Worm (Caenorhabditis elegans): ENCODE measurements around the gene cyp-33B1.

Gene cyp-33B1

DNA sequence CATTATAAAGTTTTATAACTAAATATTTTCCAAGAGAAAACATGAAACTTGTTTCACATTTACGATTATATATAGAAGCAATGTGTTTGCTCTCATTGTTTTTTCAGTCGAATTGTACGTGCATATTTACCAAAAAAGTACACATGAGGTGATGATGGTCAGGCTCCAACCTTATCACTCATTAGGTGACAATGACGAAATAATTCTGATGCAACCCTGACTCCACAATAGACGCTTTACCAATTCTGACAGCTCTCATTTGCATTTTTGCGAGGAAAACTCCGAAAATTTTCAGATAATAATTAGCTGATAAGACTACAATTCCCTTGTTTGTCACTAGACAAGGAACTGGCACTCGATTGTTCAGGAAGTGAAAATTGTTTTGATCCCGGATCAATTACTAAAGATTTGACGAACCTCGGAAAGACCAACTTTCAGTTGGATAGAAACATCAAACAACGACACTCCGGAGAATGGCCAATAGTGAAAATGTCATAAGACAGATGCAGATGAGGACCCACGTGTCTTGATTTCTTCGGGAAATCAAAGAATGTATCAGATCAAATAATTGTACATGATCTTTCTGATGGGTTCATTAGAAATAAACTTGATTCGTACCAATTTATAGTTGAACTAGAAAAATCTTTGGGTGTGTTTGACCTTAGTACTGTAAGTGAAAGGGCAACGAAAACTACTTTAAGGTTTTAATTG lies 37.8 kb downstream of the cyp-33B1 start:
- TF ChIP-seq ccch-3 (GFP tag; optimal IDR thresholded peaks at IDR 0.05), result no peak
- TF ChIP-seq gei-17 (GFP tag; optimal IDR thresholded peaks at IDR 0.05), result no peak
- TF ChIP-seq let-607 (tag; optimal IDR thresholded peaks at IDR 0.05), result peak in 1 of 2 experiments; percentile 31
- no peak for TF ChIP-seq attf-6 (GFP tag; IDR thresholded peaks at IDR 0.05)
- no peak for TF ChIP-seq Y95B8A.8 (GFP tag; IDR thresholded peaks at IDR 0.05)
- TF ChIP-seq somi-1 (GFP tag; optimal IDR thresholded peaks at IDR 0.05), result no peak
- TF ChIP-seq hmg-1.2 (GFP tag; IDR thresholded peaks at IDR 0.05), result no peak
- no peak for TF ChIP-seq lir-1 (GFP tag; conservative IDR thresholded peaks at IDR 0.05)
- TF ChIP-seq Y67H2A.10 (GFP tag; conservative IDR thresholded peaks at IDR 0.05), result no peak
- TF ChIP-seq C17E4.6 (GFP tag; IDR thresholded peaks at IDR 0.05), result no peak
- no peak for TF ChIP-seq T26A5.8 (tag; optimal IDR thresholded peaks at IDR 0.05)
- TF ChIP-seq hmg-20 (GFP tag; IDR thresholded peaks at IDR 0.05), result no peak
- TF ChIP-seq nfya-2 (GFP tag; IDR thresholded peaks at IDR 0.05), result no peak
- no peak for TF ChIP-seq him-1 (tag; optimal IDR thresholded peaks at IDR 0.05)
- TF ChIP-seq F52B5.7 (tag; optimal IDR thresholded peaks at IDR 0.05), result no peak
- TF ChIP-seq mes-4 (tag; optimal IDR thresholded peaks at IDR 0.05), result no peak
- no peak for TF ChIP-seq F39B2.1 (GFP tag; IDR thresholded peaks at IDR 0.05)
- TF ChIP-seq dox-1 (GFP tag; IDR thresholded peaks at IDR 0.05), result peak; percentile 49; the same call in 1 of the 2 replicates
- no peak for TF ChIP-seq Y53G8AR.9 (GFP tag; conservative IDR thresholded peaks at IDR 0.05)
- peak; percentile 61 for TF ChIP-seq nhr-90 (tag; optimal IDR thresholded peaks at IDR 0.05)
- TF ChIP-seq snpc-3.4 (tag; optimal IDR thresholded peaks at IDR 0.05), result no peak
- no peak for TF ChIP-seq efl-1 (GFP tag; optimal IDR thresholded peaks at IDR 0.05)
- TF ChIP-seq ceh-91 (GFP tag; IDR thresholded peaks at IDR 0.05), result no peak
- TF ChIP-seq Y56A3A.18 (GFP tag; IDR thresholded peaks at IDR 0.05), result no peak
- no peak for TF ChIP-seq B0035.1 (tag; optimal IDR thresholded peaks at IDR 0.05)
- no peak for TF ChIP-seq T07F8.4 (tag; optimal IDR thresholded peaks at IDR 0.05)
- TF ChIP-seq snpc-4 (GFP tag; optimal IDR thresholded peaks at IDR 0.05), result no peak
- peak in 1 of 4 experiments; percentile 1 for TF ChIP-seq snpc-4 (tag; optimal IDR thresholded peaks at IDR 0.05)
- TF ChIP-seq bed-2 (GFP tag; IDR thresholded peaks at IDR 0.05), result no peak
- TF ChIP-seq Y79H2A.3 (GFP tag; conservative IDR thresholded peaks at IDR 0.05), result no peak
- peak; percentile 50 for TF ChIP-seq atf-7 (tag; optimal IDR thresholded peaks at IDR 0.05)
- TF ChIP-seq ztf-3 (GFP tag; optimal IDR thresholded peaks at IDR 0.05), result no peak
- no peak for TF ChIP-seq nhr-179 (tag; optimal IDR thresholded peaks at IDR 0.05)
- TF ChIP-seq unc-130 (GFP tag; optimal IDR thresholded peaks at IDR 0.05), result no peak
- peak; percentile 29 for TF ChIP-seq attf-5 (GFP tag; optimal IDR thresholded peaks at IDR 0.05)
- no peak for TF ChIP-seq sdz-38 (tag; optimal IDR thresholded peaks at IDR 0.05)
- peak; percentile 88 for TF ChIP-seq nhr-80 (tag; optimal IDR thresholded peaks at IDR 0.05)
- TF ChIP-seq B0019.2 (GFP tag; conservative IDR thresholded peaks at IDR 0.05), result no peak
- TF ChIP-seq lin-26 (GFP tag; IDR thresholded peaks at IDR 0.05), result no peak
- TF ChIP-seq lsl-1 (GFP tag; optimal IDR thresholded peaks at IDR 0.05), result no peak
- peak; percentile 19 for TF ChIP-seq unc-62 (GFP tag; optimal IDR thresholded peaks at IDR 0.05)
- no peak for TF ChIP-seq ceh-27 (GFP tag; optimal IDR thresholded peaks at IDR 0.05)
- no peak for TF ChIP-seq ceh-40 (GFP tag; IDR thresholded peaks at IDR 0.05)
- TF ChIP-seq sptf-2 (GFP tag; optimal IDR thresholded peaks at IDR 0.05), result no peak
- TF ChIP-seq cebp-1 (GFP tag; IDR thresholded peaks at IDR 0.05), result no peak
- TF ChIP-seq cebp-1 (tag; optimal IDR thresholded peaks at IDR 0.05), result peak; percentile 63
- 0 out of 2 replicates have a peak, but pooled peaks have one; percentile 22 for TF ChIP-seq B0336.3 (GFP tag; IDR thresholded peaks at IDR 0.05)
- no peak for TF ChIP-seq ZK185.1 (tag; optimal IDR thresholded peaks at IDR 0.05; ENCODE audit: poor library complexity, severe bottlenecking)
- TF ChIP-seq ceh-79 (tag; optimal IDR thresholded peaks at IDR 0.05), result no peak

Data from whole organism, young adult.